Worm (Caenorhabditis elegans): ENCODE data around the gene srd-70.

Gene srd-70

ce11 chrV:20416790-20417189, 37.1 kb upstream of the srd-70 start:
- no peak for TF ChIP-seq ztf-29 (GFP tag; IDR thresholded peaks at IDR 0.05)
- TF ChIP-seq cog-1 (tag; optimal IDR thresholded peaks at IDR 0.05) = no peak
- no peak for TF ChIP-seq tab-1 (GFP tag; IDR thresholded peaks at IDR 0.05)
- TF ChIP-seq med-1 (GFP tag; optimal IDR thresholded peaks at IDR 0.05; ENCODE audit: insufficient read depth) = no peak
- TF ChIP-seq T22C8.4 (GFP tag; IDR thresholded peaks at IDR 0.05) = no peak
- no peak for TF ChIP-seq klf-2 (GFP tag; conservative IDR thresholded peaks at IDR 0.05)
- no peak for TF ChIP-seq flt-1 (GFP tag; IDR thresholded peaks at IDR 0.05)
- no peak for TF ChIP-seq ztf-23 (GFP tag; IDR thresholded peaks at IDR 0.05)
- no peak for TF ChIP-seq ref-1 (GFP tag; conservative IDR thresholded peaks at IDR 0.05)

- TF ChIP-seq ztf-23 (GFP tag; IDR thresholded peaks at IDR 0.05) = no peak
- TF ChIP-seq tab-1 (GFP tag; IDR thresholded peaks at IDR 0.05) = no peak
- TF ChIP-seq cog-1 (tag; optimal IDR thresholded peaks at IDR 0.05) = no peak
- no peak for TF ChIP-seq med-1 (GFP tag; optimal IDR thresholded peaks at IDR 0.05; ENCODE audit: insufficient read depth)
- TF ChIP-seq T22C8.4 (GFP tag; IDR thresholded peaks at IDR 0.05) = no peak
- TF ChIP-seq ztf-29 (GFP tag; IDR thresholded peaks at IDR 0.05) = no peak
- no peak for TF ChIP-seq klf-2 (GFP tag; conservative IDR thresholded peaks at IDR 0.05)
- TF ChIP-seq ref-1 (GFP tag; conservative IDR thresholded peaks at IDR 0.05) = no peak
- TF ChIP-seq flt-1 (GFP tag; IDR thresholded peaks at IDR 0.05) = no peak
These were observed 36.1 kb upstream of the srd-70 start for ce11 chrV:20417809-20418208.

DNA sequence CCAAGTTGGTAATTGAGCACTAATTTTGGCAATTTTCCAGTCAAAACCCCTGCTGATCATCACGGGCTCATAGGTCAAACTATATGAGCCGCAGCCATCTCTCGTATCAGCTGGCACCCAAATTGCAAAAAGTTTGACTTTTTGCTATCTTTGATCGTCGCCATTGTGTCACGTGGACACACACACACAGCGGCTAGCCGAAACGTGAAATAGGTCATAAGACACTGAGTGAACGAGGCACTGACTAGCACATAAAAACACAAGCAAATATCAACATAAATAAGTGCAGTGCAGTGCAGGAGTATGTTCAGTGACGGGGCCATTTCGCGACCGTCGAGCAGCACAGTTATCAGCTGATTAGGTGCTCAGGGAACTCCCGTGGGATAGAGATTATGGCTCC, 35.1 kb upstream of the srd-70 start:
- no peak for TF ChIP-seq ref-1 (GFP tag; conservative IDR thresholded peaks at IDR 0.05)
- no peak for TF ChIP-seq cog-1 (tag; optimal IDR thresholded peaks at IDR 0.05)
- no peak for TF ChIP-seq T22C8.4 (GFP tag; IDR thresholded peaks at IDR 0.05)
- TF ChIP-seq ztf-29 (GFP tag; IDR thresholded peaks at IDR 0.05) = no peak
- TF ChIP-seq tab-1 (GFP tag; IDR thresholded peaks at IDR 0.05) = no peak
- TF ChIP-seq med-1 (GFP tag; optimal IDR thresholded peaks at IDR 0.05; ENCODE audit: insufficient read depth) = no peak
- no peak for TF ChIP-seq flt-1 (GFP tag; IDR thresholded peaks at IDR 0.05)
- no peak for TF ChIP-seq ztf-23 (GFP tag; IDR thresholded peaks at IDR 0.05)
- TF ChIP-seq klf-2 (GFP tag; conservative IDR thresholded peaks at IDR 0.05) = no peak

DNA sequence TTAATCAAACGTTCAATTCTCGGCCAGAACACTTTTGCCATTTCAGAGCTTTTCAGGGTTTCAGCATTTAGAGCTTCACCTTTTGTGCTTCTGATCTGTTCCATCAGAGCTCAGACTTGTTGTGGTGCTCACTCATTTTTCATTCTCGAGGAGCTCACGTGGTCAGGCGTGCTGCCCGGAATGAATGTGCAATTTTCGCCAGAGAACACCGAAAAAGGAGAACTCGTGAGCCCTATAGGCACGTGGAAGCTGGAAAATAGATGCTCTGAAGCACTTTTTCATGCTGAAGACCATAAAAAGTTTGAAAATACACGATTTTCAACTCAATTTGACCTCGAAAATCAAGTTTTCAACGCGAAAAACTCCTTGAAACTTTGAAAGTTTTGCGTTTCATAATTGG, 34.3 kb upstream of the srd-70 start:
- TF ChIP-seq cog-1 (tag; optimal IDR thresholded peaks at IDR 0.05) (no peak), ztf-29 (GFP tag; IDR thresholded peaks at IDR 0.05) (no peak), T22C8.4 (GFP tag; IDR thresholded peaks at IDR 0.05) (no peak), med-1 (GFP tag; optimal IDR thresholded peaks at IDR 0.05; ENCODE audit: insufficient read depth) (no peak), klf-2 (GFP tag; conservative IDR thresholded peaks at IDR 0.05) (no peak), tab-1 (GFP tag; IDR thresholded peaks at IDR 0.05) (no peak), flt-1 (GFP tag; IDR thresholded peaks at IDR 0.05) (no peak), ref-1 (GFP tag; conservative IDR thresholded peaks at IDR 0.05) (no peak), ztf-23 (GFP tag; IDR thresholded peaks at IDR 0.05) (no peak)

DNA sequence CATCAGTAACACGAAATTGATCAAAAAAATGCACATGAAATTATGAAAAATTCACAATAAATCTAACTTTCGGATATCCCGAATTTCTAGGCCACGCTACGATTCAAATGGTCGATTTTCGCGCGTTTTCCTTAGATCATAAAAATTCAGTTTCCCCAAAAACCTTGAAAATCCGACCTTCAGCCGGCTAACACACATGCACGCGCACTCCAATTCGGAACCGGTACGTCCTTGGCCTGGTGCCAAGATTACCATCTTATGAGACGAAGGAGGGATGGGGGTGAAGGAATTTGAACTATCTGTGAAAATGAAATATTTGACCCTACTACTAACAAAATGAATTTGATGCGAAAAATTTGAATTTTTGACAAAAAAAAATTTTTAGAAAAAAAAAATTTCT, 31.2 kb upstream of the srd-70 start:
- no peak for TF ChIP-seq tab-1 (GFP tag; IDR thresholded peaks at IDR 0.05)
- TF ChIP-seq med-1 (GFP tag; optimal IDR thresholded peaks at IDR 0.05; ENCODE audit: insufficient read depth) = no peak

DNA sequence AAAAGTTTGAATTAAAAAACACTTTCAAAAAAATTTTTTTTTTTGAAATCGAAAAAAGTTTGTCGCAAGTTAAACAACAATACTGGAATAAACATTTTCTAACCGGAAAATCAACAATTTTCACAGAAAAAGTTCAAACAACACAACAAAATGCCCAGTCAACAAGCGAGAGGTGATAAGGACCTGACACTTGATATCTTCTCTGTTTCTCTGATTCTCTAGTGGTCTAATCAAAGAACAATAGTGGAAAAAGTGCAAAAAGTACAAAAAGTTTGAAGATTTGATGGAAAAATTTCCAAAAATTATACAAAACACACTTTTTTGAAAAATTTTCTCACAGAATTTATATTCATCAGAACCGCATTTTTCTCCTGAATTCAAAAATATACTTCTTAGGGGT, 30.5 kb upstream of the srd-70 start:
- TF ChIP-seq T22C8.4 (GFP tag; IDR thresholded peaks at IDR 0.05) = no peak
- no peak for TF ChIP-seq flt-1 (GFP tag; IDR thresholded peaks at IDR 0.05)
- no peak for TF ChIP-seq ztf-23 (GFP tag; IDR thresholded peaks at IDR 0.05)
- TF ChIP-seq ref-1 (GFP tag; conservative IDR thresholded peaks at IDR 0.05) = no peak
- TF ChIP-seq ztf-29 (GFP tag; IDR thresholded peaks at IDR 0.05) = no peak

- TF ChIP-seq med-1 (GFP tag; optimal IDR thresholded peaks at IDR 0.05; ENCODE audit: insufficient read depth) = no peak
- TF ChIP-seq T22C8.4 (GFP tag; IDR thresholded peaks at IDR 0.05) = no peak
- no peak for TF ChIP-seq tab-1 (GFP tag; IDR thresholded peaks at IDR 0.05)
- TF ChIP-seq ztf-29 (GFP tag; IDR thresholded peaks at IDR 0.05) = no peak
- peak; percentile 45; the same call in 1 of the 2 replicates for TF ChIP-seq flt-1 (GFP tag; IDR thresholded peaks at IDR 0.05)
- TF ChIP-seq ref-1 (GFP tag; conservative IDR thresholded peaks at IDR 0.05) = no peak
- no peak for TF ChIP-seq klf-2 (GFP tag; conservative IDR thresholded peaks at IDR 0.05)
- TF ChIP-seq ztf-23 (GFP tag; IDR thresholded peaks at IDR 0.05) = 0 out of 2 replicates have a peak, but pooled peaks have one; percentile 36
- TF ChIP-seq cog-1 (tag; optimal IDR thresholded peaks at IDR 0.05) = peak; percentile 94
These were observed 29.4 kb upstream of the srd-70 start for ce11 chrV:20424229-20425182.

ce11 chrV:20425183-20425400, 28.8 kb upstream of the srd-70 start, which contains the start of the genes fce-2 and F48F5.8:
Gene fce-2, plus strand, starts transcription at chrV:20425301.
Gene F48F5.8, plus strand, starts transcription at chrV:20425342.
- no peak for TF ChIP-seq flt-1 (GFP tag; IDR thresholded peaks at IDR 0.05)
- no peak for TF ChIP-seq ref-1 (GFP tag; conservative IDR thresholded peaks at IDR 0.05)
- no peak for TF ChIP-seq med-1 (GFP tag; optimal IDR thresholded peaks at IDR 0.05; ENCODE audit: insufficient read depth)
- TF ChIP-seq tab-1 (GFP tag; IDR thresholded peaks at IDR 0.05) = no peak
- TF ChIP-seq ztf-29 (GFP tag; IDR thresholded peaks at IDR 0.05) = no peak
- TF ChIP-seq ztf-23 (GFP tag; IDR thresholded peaks at IDR 0.05) = no peak
- no peak for TF ChIP-seq T22C8.4 (GFP tag; IDR thresholded peaks at IDR 0.05)
- TF ChIP-seq cog-1 (tag; optimal IDR thresholded peaks at IDR 0.05) = no peak
- no peak for TF ChIP-seq klf-2 (GFP tag; conservative IDR thresholded peaks at IDR 0.05)

ce11 chrV:20431390-20431789, 22.5 kb upstream of the srd-70 start:
- 0 out of 2 replicates have a peak, but pooled peaks have one; percentile 37 for TF ChIP-seq tab-1 (GFP tag; IDR thresholded peaks at IDR 0.05)

DNA sequence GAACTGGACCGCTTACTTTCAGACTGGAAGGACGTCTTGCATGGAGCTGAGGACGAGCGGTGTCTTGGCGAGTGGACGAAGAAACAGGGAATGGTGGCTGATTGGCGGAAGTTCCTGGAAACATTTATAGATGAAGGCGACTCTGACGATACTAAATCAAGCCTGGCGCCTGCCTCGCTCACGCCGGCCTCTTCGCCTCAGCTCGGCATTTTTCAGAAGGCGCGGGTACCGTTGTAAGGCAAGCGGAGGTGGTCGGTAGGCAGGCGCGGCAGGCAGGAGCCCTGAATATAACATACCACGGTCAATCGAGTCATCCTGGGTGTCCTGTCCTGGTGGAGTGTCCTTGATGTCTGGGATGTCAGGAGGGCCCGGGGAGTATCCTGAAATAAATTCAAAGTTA, 8.0 kb upstream of the srd-70 start:
- TF ChIP-seq klf-2 (GFP tag; conservative IDR thresholded peaks at IDR 0.05) (no peak), flt-1 (GFP tag; IDR thresholded peaks at IDR 0.05) (no peak), tab-1 (GFP tag; IDR thresholded peaks at IDR 0.05) (no peak), ztf-29 (GFP tag; IDR thresholded peaks at IDR 0.05) (no peak), T22C8.4 (GFP tag; IDR thresholded peaks at IDR 0.05) (no peak), ref-1 (GFP tag; conservative IDR thresholded peaks at IDR 0.05) (no peak), ztf-23 (GFP tag; IDR thresholded peaks at IDR 0.05) (no peak)
